Worm (Caenorhabditis elegans) whole organism, young adult: ENCODE data around the gene Y38E10A.35.

ENCODE experiments used
- C17E4.6 ChIP-seq: fragments of 200-800 bp; sonication (Bioruptor generic); IDR thresholded peaks from 2 replicates; pipeline ENCODE4 v1.3.6; 2022; ENCODE audit warnings: missing genetic modification reagents, missing genetic modification characterization, missing compliant biosample characterization
- ama-1 ChIP-seq, 3 experiments: fragments of 150-350 bp in 1 of 3; sonication (generic microtip) in 2 of 3; optimal IDR thresholded peaks; 2 replicates each; lab custom pipeline; 2014 to 2018; ENCODE audit warnings: missing biosample characterization in 2 of 3, missing genetic modification characterization in 2 of 3, missing genetic modification reagents in 2 of 3
- dpl-1 ChIP-seq: fragments of 150-350 bp; optimal IDR thresholded peaks from 2 replicates; lab custom pipeline; 2014; ENCODE audit warnings: missing biosample characterization, missing genetic modification reagents, missing genetic modification characterization
- egl-18 ChIP-seq: fragments of 200-800 bp; sonication (Bioruptor generic); IDR thresholded peaks from 2 replicates; pipeline ENCODE4 v1.3.6; 2022; ENCODE audit warnings: missing genetic modification reagents, missing genetic modification characterization, missing compliant biosample characterization
- him-1 ChIP-seq: sonication (generic microtip); optimal IDR thresholded peaks from 2 replicates; lab custom pipeline; 2016; ENCODE audit warnings: missing genotype, missing genetic modification reagents, missing genetic modification characterization, missing compliant biosample characterization
- lin-35 ChIP-seq, 3 experiments: fragments of 150-350 bp in 2 of 3; sonication (generic microtip) in 1 of 3; optimal IDR thresholded peaks; 2 replicates each; lab custom pipeline; 2014 to 2018; ENCODE audit warnings: missing biosample characterization in 3 of 3, missing genetic modification characterization in 3 of 3, missing genetic modification reagents in 3 of 3
- lsy-27 ChIP-seq: sonication (generic microtip); optimal IDR thresholded peaks from 2 replicates; lab custom pipeline; 2017; ENCODE audit warnings: missing genetic modification characterization, mild to moderate bottlenecking, missing compliant biosample characterization, antibody characterized with exemption, missing genotype, borderline replicate concordance; ENCODE audit not compliant: insufficient read depth
- nhr-179 ChIP-seq: sonication (generic microtip); optimal IDR thresholded peaks from 2 replicates; lab custom pipeline; 2016; ENCODE audit warnings: mild to moderate bottlenecking, missing genetic modification characterization, missing compliant biosample characterization
- rec-8 ChIP-seq, 2 experiments: sonication (generic microtip); optimal IDR thresholded peaks; 2 replicates each; lab custom pipeline; 2016; ENCODE audit warnings: mild to moderate bottlenecking in 2 of 2, missing genetic modification characterization in 2 of 2, missing genetic modification reagents in 2 of 2, missing genotype in 2 of 2, missing biosample characterization in 1 of 2, missing compliant biosample characterization in 1 of 2, moderate library complexity in 1 of 2
- unc-62 ChIP-seq: fragments of 150-350 bp; optimal IDR thresholded peaks from 2 replicates; lab custom pipeline; 2014; ENCODE audit warnings: missing biosample characterization, missing genetic modification reagents, missing genetic modification characterization

DNA sequence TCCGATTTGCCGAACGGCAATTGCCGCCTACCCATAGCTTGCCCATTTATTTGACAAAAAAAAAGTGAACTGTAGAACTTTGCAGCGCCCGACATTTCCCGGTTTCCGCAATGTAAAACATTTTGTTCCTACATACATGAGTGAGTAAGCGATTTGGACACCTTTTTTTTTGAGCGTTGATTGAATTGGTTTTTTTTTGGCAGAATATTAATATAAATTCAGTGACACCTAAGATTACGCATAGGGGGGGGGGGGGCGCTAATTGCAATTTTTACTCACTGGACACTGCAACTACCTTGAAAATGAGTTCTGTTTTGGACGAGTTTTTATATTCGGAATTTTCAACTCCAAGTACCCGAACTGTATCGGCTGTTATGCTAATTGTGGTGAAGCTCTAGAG, 47.1 kb downstream of the Y38E10A.35 start, which contains the start of gene srx-118:
- no peak for TF ChIP-seq nhr-179
- TF ChIP-seq rec-8 (tag; optimal IDR thresholded peaks at IDR 0.05; lab: Kevin White, UChicago) = no peak
- TF ChIP-seq lsy-27 (tag; lab: Kevin White, UChicago) = no peak
- no peak for TF ChIP-seq him-1 (tag; lab: Kevin White, UChicago)
- no peak for TF ChIP-seq unc-62 (GFP tag; lab: Kevin White, UChicago)
- TF ChIP-seq ama-1 (optimal IDR thresholded peaks at IDR 0.05; lab: Kevin White, UChicago) = no peak
- TF ChIP-seq ama-1 (GFP tag; optimal IDR thresholded peaks at IDR 0.05; lab: Kevin White, UChicago) = no peak
- TF ChIP-seq lin-35 (GFP tag; optimal IDR thresholded peaks at IDR 0.05; lab: Kevin White, UChicago) = no peak
- no peak for TF ChIP-seq egl-18 (GFP tag; lab: Robert Waterston, UW)
- no peak for TF ChIP-seq C17E4.6
- no peak for TF ChIP-seq dpl-1 (GFP tag; lab: Kevin White, UChicago)
